Comparison of ENCODE assay signal across 2 worm cellular contexts in the genomic region with DNA sequence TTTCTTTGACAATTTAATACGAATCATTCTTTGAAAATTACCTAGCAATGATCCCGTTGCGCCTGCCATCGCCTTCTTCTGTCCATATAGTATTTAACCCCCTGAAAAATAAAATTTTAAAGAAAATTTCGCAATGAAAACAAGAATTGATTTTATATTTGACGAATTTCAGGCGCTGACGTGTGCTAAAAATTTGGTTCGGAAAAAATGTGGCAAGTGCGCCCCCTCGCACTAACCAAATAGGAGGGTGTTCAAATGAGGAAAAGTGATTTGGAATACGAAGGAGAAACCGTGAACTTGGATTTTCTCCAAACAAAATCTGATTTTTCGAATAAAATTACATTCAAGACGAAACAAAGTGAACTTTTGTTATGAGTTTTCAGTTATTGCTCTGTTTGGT.
TF ChIP-seq lines count a peak whose summit lies in the region.

A gene (minus strand): TSS at position 101 of the 400 bp plus-strand sequence.

TF ChIP-seq in whole organism, L1 larva, 84 proteins besides CTCF, POLR2A, EP300 and RAD21 (continued from another document):
- TF ChIP-seq lin-39 (tag; optimal IDR thresholded peaks at IDR 0.05; lab: Kevin White, UChicago) (no peak), unc-30 (tag; optimal IDR thresholded peaks at IDR 0.05; lab: Kevin White, UChicago) (no peak), sptf-1 (tag; optimal IDR thresholded peaks at IDR 0.05; lab: Kevin White, UChicago) (no peak), ztf-11 (tag; optimal IDR thresholded peaks at IDR 0.05; lab: Kevin White, UChicago) (no peak), F16B12.6 (tag; optimal IDR thresholded peaks at IDR 0.05; lab: Kevin White, UChicago) (peak; percentile 26), efl-1 (optimal IDR thresholded peaks at IDR 0.05; lab: Kevin White, UChicago) (peak in 1 of 2 experiments; percentile 82), efl-1 (GFP tag; optimal IDR thresholded peaks at IDR 0.05 in 1 of 2; lab: Kevin White, UChicago) (peak; percentile 86 to 98), irx-1 (tag; optimal IDR thresholded peaks at IDR 0.05; lab: Kevin White, UChicago) (no peak), ceh-82 (tag; optimal IDR thresholded peaks at IDR 0.05; lab: Kevin White, UChicago) (no peak), fos-1 (tag; optimal IDR thresholded peaks at IDR 0.05; lab: Kevin White, UChicago) (no peak), nhr-20 (tag; optimal IDR thresholded peaks at IDR 0.05; lab: Kevin White, UChicago) (no peak), nhr-76 (tag; optimal IDR thresholded peaks at IDR 0.05; lab: Kevin White, UChicago) (no peak), mep-1 (tag; optimal IDR thresholded peaks at IDR 0.05; lab: Kevin White, UChicago) (no peak), sox-4 (tag; optimal IDR thresholded peaks at IDR 0.05; lab: Kevin White, UChicago) (no peak), snu-23 (GFP tag; optimal IDR thresholded peaks at IDR 0.05; lab: Kevin White, UChicago) (peak; percentile 18), ztf-4 (tag; optimal IDR thresholded peaks at IDR 0.05; lab: Kevin White, UChicago) (no peak), zip-4 (GFP tag; optimal IDR thresholded peaks at IDR 0.05; lab: Kevin White, UChicago) (no peak), xbp-1 (tag; optimal IDR thresholded peaks at IDR 0.05; lab: Kevin White, UChicago) (peak; percentile 78), vab-15 (tag; optimal IDR thresholded peaks at IDR 0.05; lab: Kevin White, UChicago) (no peak), hpl-2 (GFP tag; optimal IDR thresholded peaks at IDR 0.05; lab: Kevin White, UChicago) (no peak), nhr-47 (tag; optimal IDR thresholded peaks at IDR 0.05; lab: Kevin White, UChicago) (no peak), nhr-11 (tag; optimal IDR thresholded peaks at IDR 0.05; lab: Kevin White, UChicago) (no peak), ceh-63 (GFP tag; optimal IDR thresholded peaks at IDR 0.05; lab: Kevin White, UChicago) (no peak), nhr-90 (tag; optimal IDR thresholded peaks at IDR 0.05; lab: Kevin White, UChicago; ENCODE audit: poor library complexity) (peak; percentile 7), hlh-4 (tag; optimal IDR thresholded peaks at IDR 0.05; lab: Kevin White, UChicago) (no peak), C04F5.9 (tag; optimal IDR thresholded peaks at IDR 0.05; lab: Kevin White, UChicago) (no peak), snpc-4 (tag; optimal IDR thresholded peaks at IDR 0.05; lab: Kevin White, UChicago) (no peak), elt-2 (tag; optimal IDR thresholded peaks at IDR 0.05; lab: Kevin White, UChicago) (peak; percentile 30), hlh-17 (GFP tag; optimal IDR thresholded peaks at IDR 0.05; lab: Kevin White, UChicago; ENCODE audit: borderline replicate concordance) (no peak), ceh-90 (tag; optimal IDR thresholded peaks at IDR 0.05; lab: Kevin White, UChicago) (no peak), fkh-4 (tag; optimal IDR thresholded peaks at IDR 0.05; lab: Kevin White, UChicago; ENCODE audit: borderline replicate concordance) (no peak), Y116A8C.19 (tag; optimal IDR thresholded peaks at IDR 0.05; lab: Kevin White, UChicago; ENCODE audit: borderline replicate concordance) (no peak)

TF ChIP-seq in whole organism, L2 larva, 48 proteins besides CTCF, POLR2A, EP300 and RAD21 (continued from another document):
- TF ChIP-seq aly-2 (tag; optimal IDR thresholded peaks at IDR 0.05; lab: Kevin White, UChicago), result no peak
- TF ChIP-seq lin-13 (GFP tag; optimal IDR thresholded peaks at IDR 0.05; lab: Kevin White, UChicago), result no peak
- TF ChIP-seq nhr-12 (tag; optimal IDR thresholded peaks at IDR 0.05; lab: Kevin White, UChicago), result no peak
- TF ChIP-seq alr-1 (tag; optimal IDR thresholded peaks at IDR 0.05; lab: Kevin White, UChicago), result no peak
- TF ChIP-seq unc-62 (GFP tag; optimal IDR thresholded peaks at IDR 0.05; lab: Kevin White, UChicago), result no peak
- no peak for TF ChIP-seq lin-11 (tag; optimal IDR thresholded peaks at IDR 0.05; lab: Kevin White, UChicago)
- no peak for TF ChIP-seq mbf-1 (tag; optimal IDR thresholded peaks at IDR 0.05; lab: Kevin White, UChicago)
- TF ChIP-seq crh-2 (tag; optimal IDR thresholded peaks at IDR 0.05; lab: Kevin White, UChicago), result peak; percentile 43
- no peak for TF ChIP-seq nhr-25 (tag; optimal IDR thresholded peaks at IDR 0.05; lab: Kevin White, UChicago)
